Worm (Caenorhabditis elegans): ENCODE data around the gene T11F8.1.
A peak's percentile ranks its signal among the peaks of the same experiment; 100 is the strongest.
"Not testable (repeated sequence)": the region's sequence is repeated elsewhere in the genome, so short reads cannot be mapped to it uniquely, and the experiment has no call there.

Gene T11F8.1

DNA sequence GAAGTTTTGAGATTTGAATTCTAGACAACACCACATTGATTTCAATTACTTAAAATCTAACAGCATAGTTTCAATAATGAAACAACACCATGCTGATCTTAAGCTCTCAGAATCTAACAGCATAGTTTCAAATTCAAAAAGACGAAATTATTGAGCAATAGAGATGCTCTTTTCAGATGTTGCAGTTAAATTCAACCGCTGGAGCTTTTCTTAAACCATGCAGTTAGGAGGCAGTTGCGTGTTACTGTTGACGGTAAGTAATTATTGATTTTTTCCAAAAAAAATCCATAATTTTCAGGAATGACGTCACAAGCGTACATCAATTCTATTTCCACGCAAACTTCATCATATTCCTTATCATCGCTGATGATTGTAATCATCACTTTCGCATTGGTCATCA, 3.3 kb downstream of the T11F8.1 start, which contains the start of gene T11F8.5:
T11F8.5 (plus strand) TSS at position 301 of the 400 bp plus-strand sequence.
- TF ChIP-seq rpc-1 (optimal IDR thresholded peaks at IDR 0.05) = no peak
- TF ChIP-seq rpc-1 (tag; optimal IDR thresholded peaks at IDR 0.05) = no peak
- no peak for TF ChIP-seq ztf-6 (GFP tag; IDR thresholded peaks at IDR 0.05)
- TF ChIP-seq ztf-18 (tag; optimal IDR thresholded peaks at IDR 0.05) = no peak
- no peak for TF ChIP-seq Y53F4B.3 (GFP tag; IDR thresholded peaks at IDR 0.05)
- no peak for TF ChIP-seq aptf-3 (GFP tag; IDR thresholded peaks at IDR 0.05)
- TF ChIP-seq madf-6 (GFP tag; IDR thresholded peaks at IDR 0.05) = no peak
- no peak for TF ChIP-seq hmg-20 (GFP tag; IDR thresholded peaks at IDR 0.05)
- no peak for TF ChIP-seq sea-2 (GFP tag; IDR thresholded peaks at IDR 0.05)
- no peak for TF ChIP-seq rcor-1 (GFP tag; IDR thresholded peaks at IDR 0.05)
- no peak for TF ChIP-seq bed-2 (GFP tag; IDR thresholded peaks at IDR 0.05)
- no peak for TF ChIP-seq attf-5 (GFP tag; optimal IDR thresholded peaks at IDR 0.05)
- TF ChIP-seq unc-62 (GFP tag; optimal IDR thresholded peaks at IDR 0.05) = no peak
- TF ChIP-seq nfyb-1 (GFP tag; IDR thresholded peaks at IDR 0.05) = no peak

DNA sequence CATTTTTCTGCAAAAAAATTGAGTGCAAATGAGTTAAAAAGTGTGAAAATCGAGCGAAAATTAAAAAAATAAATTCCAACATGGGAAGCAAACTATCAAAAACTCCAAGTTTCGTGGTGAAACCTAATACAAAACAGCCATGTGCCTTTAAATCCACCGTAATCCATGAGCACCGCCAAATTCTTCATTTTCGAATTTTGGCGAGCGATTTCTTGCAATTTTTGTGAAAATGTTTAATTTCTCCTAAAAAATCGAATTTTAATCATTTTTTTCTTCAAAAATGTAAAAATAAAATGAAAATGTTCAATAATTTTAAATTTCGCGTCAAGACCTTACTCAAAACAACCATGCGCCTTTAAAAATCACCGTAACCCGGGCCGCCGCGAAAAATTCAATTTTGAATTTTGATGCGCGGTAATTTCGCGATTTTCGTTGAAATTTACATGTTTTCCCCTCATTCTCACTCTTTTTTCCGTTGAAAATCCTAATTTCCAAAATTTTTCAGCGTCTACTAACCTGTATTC, 6.9 kb downstream of the T11F8.1 start, which contains the start of the genes snpc-3.1 and puf-7:
snpc-3.1 (minus strand) TSS at position 51 of the 524 bp plus-strand sequence.
puf-7 (plus strand) TSS at position 506 of the 524 bp plus-strand sequence.
- peak; percentile 55; the same call in 1 of the 2 replicates for TF ChIP-seq mcd-1 (GFP tag; IDR thresholded peaks at IDR 0.05)
- TF ChIP-seq madf-8 (GFP tag; conservative IDR thresholded peaks at IDR 0.05) = peak; percentile 89
- peak; percentile 24; the same call in 1 of the 2 replicates for TF ChIP-seq ekl-4 (GFP tag; IDR thresholded peaks at IDR 0.05)
- peak; percentile 65; the same call in 1 of the 2 replicates for TF ChIP-seq attf-6 (GFP tag; IDR thresholded peaks at IDR 0.05)
- TF ChIP-seq Y95B8A.8 (GFP tag; IDR thresholded peaks at IDR 0.05) = peak; percentile 44; the same call in 1 of the 2 replicates
- peak; percentile 78 for TF ChIP-seq D2030.7 (GFP tag; IDR thresholded peaks at IDR 0.05)
- peak; percentile 37; the same call in 1 of the 2 replicates for TF ChIP-seq rcor-1 (GFP tag; IDR thresholded peaks at IDR 0.05)
- peak; percentile 98 for TF ChIP-seq madf-6 (GFP tag; IDR thresholded peaks at IDR 0.05)
- peak; percentile 30; the same call in 1 of the 2 replicates for TF ChIP-seq pbrm-1 (GFP tag; IDR thresholded peaks at IDR 0.05)
- TF ChIP-seq F33H1.4 (GFP tag; IDR thresholded peaks at IDR 0.05) = peak; percentile 97
- not testable (repeated sequence) for TF ChIP-seq snpc-4 (GFP tag; optimal IDR thresholded peaks at IDR 0.05)
- TF ChIP-seq snpc-4 (tag; optimal IDR thresholded peaks at IDR 0.05) = peak in 1 of 4 experiments; percentile 78
- TF ChIP-seq madf-3 (GFP tag; IDR thresholded peaks at IDR 0.05) = 0 out of 2 replicates have a peak, but pooled peaks have one; percentile 46
- peak; percentile 77 for TF ChIP-seq dox-1 (GFP tag; IDR thresholded peaks at IDR 0.05)
- TF ChIP-seq lin-54 (GFP tag; optimal IDR thresholded peaks at IDR 0.05) = peak; percentile 23
- TF ChIP-seq efl-1 (GFP tag; optimal IDR thresholded peaks at IDR 0.05) = peak; percentile 42
- peak; percentile 45; the same call in 1 of the 2 replicates for TF ChIP-seq Y53G8AR.9 (GFP tag; conservative IDR thresholded peaks at IDR 0.05)
- TF ChIP-seq lsl-1 (GFP tag; optimal IDR thresholded peaks at IDR 0.05) = peak; percentile 84
- TF ChIP-seq hsf-1 (GFP tag; IDR thresholded peaks at IDR 0.05) = peak; percentile 34; the same call in 1 of the 2 replicates
- TF ChIP-seq xnd-1 (tag; optimal IDR thresholded peaks at IDR 0.05) = peak; percentile 90
- TF ChIP-seq hmg-1.2 (GFP tag; IDR thresholded peaks at IDR 0.05) = peak; percentile 37
- 0 out of 2 replicates have a peak, but pooled peaks have one; percentile 16 for TF ChIP-seq bed-2 (GFP tag; IDR thresholded peaks at IDR 0.05)
- peak; percentile 88 for TF ChIP-seq ceh-91 (GFP tag; IDR thresholded peaks at IDR 0.05)

DNA sequence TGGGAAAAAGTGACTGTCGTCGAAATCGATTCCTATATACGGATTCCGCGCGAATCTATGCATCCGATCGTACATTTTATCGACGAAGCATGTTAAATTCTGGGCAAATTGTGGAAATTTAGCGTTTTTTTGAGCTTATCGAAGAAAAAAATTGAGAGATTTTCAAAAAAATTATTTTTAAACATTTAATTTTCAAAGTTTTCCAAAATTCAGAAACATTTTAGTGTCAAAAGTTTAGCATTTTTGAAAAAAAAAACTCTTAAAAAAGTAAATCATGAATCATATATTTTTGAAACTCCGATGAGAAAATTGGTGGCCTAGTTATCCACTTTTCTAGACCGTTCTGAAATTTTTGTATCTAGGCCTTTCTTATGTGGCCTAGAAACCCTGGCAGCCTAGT, 11.7 kb downstream of the T11F8.1 start, which contains the start of gene B0273.115:
B0273.115 (minus strand) TSS at position 101 of the 400 bp plus-strand sequence.
- not testable (repeated sequence) for TF ChIP-seq madf-10 (tag; optimal IDR thresholded peaks at IDR 0.05); attf-5 (GFP tag; optimal IDR thresholded peaks at IDR 0.05); zfh-2 (GFP tag; conservative IDR thresholded peaks at IDR 0.05)

Measured in whole organism, young adult.